Worm (Caenorhabditis elegans) whole organism, L1 larva: ENCODE results near the gene ador-1.

Experiments
- C04F5.9 ChIP-seq: sonication (generic microtip); optimal IDR thresholded peaks from 2 replicates; lab custom pipeline; 2016; ENCODE audit warnings: missing genetic modification characterization, missing compliant biosample characterization
- C16A3.4 ChIP-seq: fragments of 150-350 bp; optimal IDR thresholded peaks from 2 replicates; lab custom pipeline; 2014; ENCODE audit warnings: missing biosample characterization, missing genetic modification characterization
- alr-1 ChIP-seq: fragments of 200-800 bp; sonication (Bioruptor generic); optimal IDR thresholded peaks from 2 replicates; lab custom pipeline; 2018; ENCODE audit warnings: borderline replicate concordance, mild to moderate bottlenecking, missing genetic modification characterization, missing compliant biosample characterization
- ama-1 ChIP-seq: fragments of 150-350 bp; optimal IDR thresholded peaks from 2 replicates; lab custom pipeline; 2014
- ceh-63 ChIP-seq: fragments of 200-800 bp; sonication (Bioruptor generic); optimal IDR thresholded peaks from 2 replicates; lab custom pipeline; 2018; ENCODE audit warnings: mild to moderate bottlenecking, missing genetic modification characterization, missing compliant biosample characterization
- ceh-8 ChIP-seq: fragments of 200-800 bp; sonication (Bioruptor generic); optimal IDR thresholded peaks from 2 replicates; lab custom pipeline; 2018; ENCODE audit warnings: mild to moderate bottlenecking, missing genetic modification characterization, moderate library complexity, missing compliant biosample characterization
- ceh-82 ChIP-seq, 3 experiments: fragments of 150-350 bp in 1 of 3; sonication (generic microtip) in 2 of 3; optimal IDR thresholded peaks; 2 replicates each; lab custom pipeline; 2014 to 2017; ENCODE audit warnings: missing biosample characterization in 3 of 3, missing genetic modification characterization in 3 of 3
- ceh-88 ChIP-seq: fragments of 200-800 bp; sonication (Bioruptor generic); IDR thresholded peaks from 2 replicates; pipeline ENCODE4 v1.3.6; 2022; ENCODE audit warnings: missing genetic modification characterization, missing compliant biosample characterization
- ceh-90 ChIP-seq: sonication (generic microtip); optimal IDR thresholded peaks from 2 replicates; lab custom pipeline; 2016; ENCODE audit warnings: missing genetic modification characterization, missing compliant biosample characterization
- efl-1 ChIP-seq, 4 experiments: fragments of 150-350 bp; optimal IDR thresholded peaks in 3 of 4; peaks in 1 of 4; 1 replicate in 1 of 4; 2 replicates in 3 of 4; lab custom pipeline; 2014; ENCODE audit warnings: missing biosample characterization in 2 of 4, missing genetic modification characterization in 2 of 4, missing genetic modification reagents in 2 of 4
- efl-3 ChIP-seq: fragments of 200-800 bp; sonication (Bioruptor generic); optimal IDR thresholded peaks from 2 replicates; lab custom pipeline; 2018; ENCODE audit warnings: mild to moderate bottlenecking, missing genetic modification characterization, missing compliant biosample characterization
- egl-27 ChIP-seq, 2 experiments: fragments of 150-350 bp in 1 of 2; sonication (generic microtip); optimal IDR thresholded peaks; 3 replicates each; lab custom pipeline; 2017 to 2018; ENCODE audit warnings: missing biosample characterization in 2 of 2, missing genetic modification characterization in 2 of 2, missing genetic modification reagents in 2 of 2
- elt-2 ChIP-seq: sonication (generic microtip); optimal IDR thresholded peaks from 2 replicates; lab custom pipeline; 2016; ENCODE audit warnings: missing genetic modification characterization, mild to moderate bottlenecking, inconsistent platforms, missing compliant biosample characterization, missing genetic modification reagents
- fos-1 ChIP-seq: fragments of 150-350 bp; optimal IDR thresholded peaks from 2 replicates; lab custom pipeline; 2014; ENCODE audit warnings: missing biosample characterization, missing genetic modification characterization
- hlh-17 ChIP-seq: fragments of 200-800 bp; sonication (Bioruptor generic); optimal IDR thresholded peaks from 2 replicates; lab custom pipeline; 2018; ENCODE audit warnings: missing genetic modification characterization, mild to moderate bottlenecking, missing compliant biosample characterization, moderate library complexity, borderline replicate concordance
- hpl-2 ChIP-seq: fragments of 150-350 bp; optimal IDR thresholded peaks from 2 replicates; lab custom pipeline; 2014; ENCODE audit warnings: missing biosample characterization, missing genetic modification reagents, missing genetic modification characterization
- isw-1 ChIP-seq: fragments of 200-800 bp; sonication (Bioruptor generic); IDR thresholded peaks from 2 replicates; pipeline ENCODE4 v1.3.6; 2022; ENCODE audit warnings: missing genetic modification characterization, missing compliant biosample characterization
- lin-15B ChIP-seq: fragments of 150-350 bp; sonication (generic microtip); optimal IDR thresholded peaks from 3 replicates; lab custom pipeline; 2014; ENCODE audit warnings: missing biosample characterization, missing genetic modification characterization
- lin-35 ChIP-seq, 2 experiments: fragments of 150-350 bp; optimal IDR thresholded peaks; 2 replicates each; lab custom pipeline; 2014; ENCODE audit warnings: missing biosample characterization in 2 of 2, missing genetic modification characterization in 2 of 2, missing genetic modification reagents in 2 of 2
- lin-39 ChIP-seq: fragments of 150-350 bp; optimal IDR thresholded peaks from 2 replicates; lab custom pipeline; 2014; ENCODE audit warnings: missing biosample characterization, missing genetic modification reagents, missing genetic modification characterization
- lir-3 ChIP-seq: sonication (generic microtip); optimal IDR thresholded peaks from 2 replicates; lab custom pipeline; 2016; ENCODE audit warnings: mild to moderate bottlenecking, missing genetic modification characterization, moderate library complexity, missing compliant biosample characterization; ENCODE audit not compliant: poor library complexity
- mef-2 ChIP-seq: fragments of 150-350 bp; optimal IDR thresholded peaks from 2 replicates; lab custom pipeline; 2014; ENCODE audit warnings: missing biosample characterization, missing genetic modification characterization
- mep-1 ChIP-seq: fragments of 150-350 bp; optimal IDR thresholded peaks from 2 replicates; lab custom pipeline; 2014; ENCODE audit warnings: missing biosample characterization, missing genetic modification characterization
- nhr-237 ChIP-seq: fragments of 150-350 bp; optimal IDR thresholded peaks from 2 replicates; lab custom pipeline; 2014; ENCODE audit warnings: missing biosample characterization, missing genetic modification characterization
- nhr-28 ChIP-seq: fragments of 150-350 bp; optimal IDR thresholded peaks from 2 replicates; lab custom pipeline; 2014; ENCODE audit warnings: missing biosample characterization, missing genetic modification characterization
- nhr-71 ChIP-seq: sonication (generic microtip); optimal IDR thresholded peaks from 2 replicates; lab custom pipeline; 2016; ENCODE audit warnings: mild to moderate bottlenecking, missing genetic modification characterization, moderate library complexity, missing compliant biosample characterization
- nhr-76 ChIP-seq: sonication (generic microtip); optimal IDR thresholded peaks from 2 replicates; lab custom pipeline; 2017; ENCODE audit warnings: missing biosample characterization, missing genetic modification characterization
- nhr-77 ChIP-seq: fragments of 150-350 bp; optimal IDR thresholded peaks from 2 replicates; lab custom pipeline; 2014; ENCODE audit warnings: missing biosample characterization, missing genetic modification characterization
- nhr-84 ChIP-seq: sonication (generic microtip); optimal IDR thresholded peaks from 2 replicates; lab custom pipeline; 2017; ENCODE audit warnings: missing biosample characterization, missing genetic modification characterization
- pag-3 ChIP-seq: sonication (generic microtip); optimal IDR thresholded peaks from 2 replicates; lab custom pipeline; 2017; ENCODE audit warnings: missing genetic modification characterization, mild to moderate bottlenecking, missing compliant biosample characterization, antibody characterized with exemption, borderline replicate concordance; ENCODE audit not compliant: insufficient read depth
- pax-3 ChIP-seq: fragments of 200-800 bp; sonication (Bioruptor generic); optimal IDR thresholded peaks from 2 replicates; lab custom pipeline; 2018; ENCODE audit warnings: mild to moderate bottlenecking, missing genetic modification characterization, moderate library complexity, missing compliant biosample characterization
- skn-1 ChIP-seq: fragments of 150-350 bp; optimal IDR thresholded peaks from 2 replicates; lab custom pipeline; 2014; ENCODE audit warnings: missing biosample characterization, missing genetic modification characterization
- snu-23 ChIP-seq: sonication (generic microtip); optimal IDR thresholded peaks from 2 replicates; lab custom pipeline; 2016; ENCODE audit warnings: missing genetic modification characterization, missing compliant biosample characterization
- sox-4 ChIP-seq: sonication (generic microtip); optimal IDR thresholded peaks from 2 replicates; lab custom pipeline; 2016; ENCODE audit warnings: missing genetic modification characterization, missing compliant biosample characterization
- swsn-7 ChIP-seq: sonication (generic microtip); optimal IDR thresholded peaks from 2 replicates; lab custom pipeline; 2016; ENCODE audit warnings: missing genetic modification characterization, missing compliant biosample characterization
- unc-62 ChIP-seq: fragments of 150-350 bp; optimal IDR thresholded peaks from 2 replicates; lab custom pipeline; 2014; ENCODE audit warnings: missing biosample characterization, missing genetic modification reagents, missing genetic modification characterization
- unc-86 ChIP-seq: sonication (generic microtip); optimal IDR thresholded peaks from 2 replicates; lab custom pipeline; 2016; ENCODE audit warnings: missing genetic modification characterization, missing compliant biosample characterization
- zip-4 ChIP-seq: fragments of 200-800 bp; sonication (Bioruptor generic); optimal IDR thresholded peaks from 2 replicates; lab custom pipeline; 2018; ENCODE audit warnings: mild to moderate bottlenecking, missing genetic modification characterization, moderate library complexity, missing compliant biosample characterization
- ztf-11 ChIP-seq, 2 experiments: sonication (generic microtip); optimal IDR thresholded peaks; 2 replicates each; lab custom pipeline; 2016 to 2017; ENCODE audit warnings: missing genetic modification characterization in 2 of 2, missing biosample characterization in 1 of 2, missing compliant biosample characterization in 1 of 2

The ador-1 gene

DNA sequence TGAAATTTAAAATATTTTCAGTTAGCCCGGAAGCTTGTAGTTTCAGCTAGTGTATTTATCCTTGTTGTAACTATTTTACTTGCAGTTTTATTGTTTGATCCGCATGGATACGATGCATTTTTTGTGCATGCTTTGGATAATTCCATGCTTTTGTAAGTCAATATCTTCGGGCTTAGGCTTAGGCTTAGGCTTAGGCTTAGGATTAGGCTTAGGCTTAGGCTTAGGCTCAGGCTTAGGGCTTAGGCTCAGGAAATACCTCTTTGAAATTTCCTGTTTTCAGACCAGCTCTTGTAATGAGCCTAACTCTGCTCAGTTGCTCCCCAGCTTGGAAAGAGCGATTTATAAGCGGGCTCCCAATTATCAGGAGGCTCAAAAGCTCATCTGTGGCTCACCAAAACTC lies 35.6 kb downstream of the ador-1 start, which contains the start of gene srg-16:
TSS of gene srg-16 (plus strand) at position 87 of the 400 bp plus-strand sequence.
- TF ChIP-seq hlh-17 (GFP tag; lab: Kevin White, UChicago): no peak
- no peak for TF ChIP-seq mef-2 (tag; lab: Kevin White, UChicago)
- TF ChIP-seq ceh-8 (GFP tag; lab: Kevin White, UChicago): no peak
- no peak for TF ChIP-seq snu-23 (GFP tag; lab: Kevin White, UChicago)
- TF ChIP-seq nhr-28 (tag; lab: Kevin White, UChicago): no peak
- TF ChIP-seq C04F5.9 (tag; lab: Kevin White, UChicago): no peak
- no peak for TF ChIP-seq nhr-71 (tag; lab: Kevin White, UChicago)
- no peak for TF ChIP-seq efl-1 (optimal IDR thresholded peaks at IDR 0.05; lab: Kevin White, UChicago)
- TF ChIP-seq efl-1 (GFP tag; optimal IDR thresholded peaks at IDR 0.05 in 1 of 2; lab: Kevin White, UChicago): no peak
- TF ChIP-seq hpl-2: no peak
- TF ChIP-seq nhr-77 (tag; lab: Kevin White, UChicago): no peak
- no peak for TF ChIP-seq lir-3 (tag; lab: Kevin White, UChicago)
- no peak for TF ChIP-seq nhr-76
- no peak for TF ChIP-seq lin-15B (tag; lab: Kevin White, UChicago)
- TF ChIP-seq elt-2 (tag; lab: Kevin White, UChicago): no peak
- no peak for TF ChIP-seq pax-3 (tag; lab: Kevin White, UChicago)

DNA sequence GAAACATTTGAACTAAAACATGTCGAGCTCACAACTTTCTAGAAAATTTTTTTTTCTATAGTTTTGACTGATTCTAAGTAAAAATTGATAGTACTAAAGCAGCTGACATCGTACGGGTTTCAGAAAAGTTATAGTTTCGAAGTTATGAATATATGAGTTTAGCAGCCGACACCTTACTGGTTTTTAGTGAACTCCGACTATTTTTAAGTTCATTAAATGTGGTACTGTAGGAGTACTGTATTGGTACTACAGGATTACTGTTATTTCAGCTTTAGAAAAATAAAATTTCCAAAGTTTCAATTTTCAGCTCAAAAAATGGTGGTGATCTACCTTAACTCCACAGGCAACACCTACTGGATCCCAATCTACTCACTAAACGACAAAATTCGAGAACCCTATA lies 37.1 kb downstream of the ador-1 start, which contains the start of gene sre-37:
TSS of gene sre-37 (plus strand) at position 301 of the 400 bp plus-strand sequence.
- TF ChIP-seq pag-3 (tag; lab: Kevin White, UChicago) (no peak), ceh-90 (tag; lab: Kevin White, UChicago) (no peak), egl-27 (tag; optimal IDR thresholded peaks at IDR 0.05; lab: Kevin White, UChicago) (no peak), lin-39 (tag; lab: Kevin White, UChicago) (no peak), ceh-63 (GFP tag; lab: Kevin White, UChicago) (no peak), nhr-237 (tag; lab: Kevin White, UChicago) (no peak), ztf-11 (tag; optimal IDR thresholded peaks at IDR 0.05; lab: Kevin White, UChicago) (no peak), alr-1 (tag; lab: Kevin White, UChicago) (no peak), nhr-28 (tag; lab: Kevin White, UChicago) (no peak), ama-1 (no peak), lin-35 (GFP tag; optimal IDR thresholded peaks at IDR 0.05; lab: Kevin White, UChicago) (no peak), mep-1 (tag; lab: Kevin White, UChicago) (no peak)
- TF ChIP-seq, all 84 proteins: peak for 0

- TF ChIP-seq nhr-76: no peak
- no peak for TF ChIP-seq C04F5.9 (tag; lab: Kevin White, UChicago)
- TF ChIP-seq nhr-71 (tag; lab: Kevin White, UChicago): no peak
- no peak for TF ChIP-seq lir-3 (tag; lab: Kevin White, UChicago)
- TF ChIP-seq unc-62 (GFP tag; lab: Kevin White, UChicago): no peak
- no peak for TF ChIP-seq sox-4 (tag; lab: Kevin White, UChicago)
- no peak for TF ChIP-seq C16A3.4
- TF ChIP-seq skn-1: no peak
- TF ChIP-seq ceh-88 (GFP tag; lab: Robert Waterston, UW): no peak
- no peak for TF ChIP-seq zip-4
- no peak for TF ChIP-seq hlh-17 (GFP tag; lab: Kevin White, UChicago)
- no peak for TF ChIP-seq unc-86
- no peak for TF ChIP-seq nhr-84
- no peak for TF ChIP-seq swsn-7
- TF ChIP-seq nhr-77 (tag; lab: Kevin White, UChicago): no peak
- no peak for TF ChIP-seq isw-1 (GFP tag; lab: Robert Waterston, UW)
- no peak for TF ChIP-seq fos-1 (tag; lab: Kevin White, UChicago)
- no peak for TF ChIP-seq ceh-82 (tag; optimal IDR thresholded peaks at IDR 0.05; lab: Kevin White, UChicago)
- no peak for TF ChIP-seq efl-3 (GFP tag; lab: Kevin White, UChicago)
Measured at ce11 chrII:12462244-12462643, 40.4 kb downstream of the ador-1 start, which contains the start of gene F15A4.2. Gene F15A4.2 (plus strand): TSS chrII:12462544.
